Worm (Caenorhabditis elegans) whole organism, L4/young adult: Measurements from ENCODE around the gene lgg-1.

Source experiments
- W03F9.2 ChIP-seq: fragments of 150-350 bp; optimal IDR thresholded peaks from 2 replicates; lab custom pipeline; 2014; ENCODE audit warnings: missing biosample characterization, missing genetic modification characterization
- dao-5 ChIP-seq: sonication (generic microtip); optimal IDR thresholded peaks from 2 replicates; lab custom pipeline; 2016; ENCODE audit warnings: missing genotype, missing genetic modification characterization, moderate library complexity, missing compliant biosample characterization
- him-1 ChIP-seq: sonication (generic microtip); optimal IDR thresholded peaks from 2 replicates; lab custom pipeline; 2016; ENCODE audit warnings: missing genotype, missing genetic modification reagents, missing genetic modification characterization, missing compliant biosample characterization

The lgg-1 gene

DNA sequence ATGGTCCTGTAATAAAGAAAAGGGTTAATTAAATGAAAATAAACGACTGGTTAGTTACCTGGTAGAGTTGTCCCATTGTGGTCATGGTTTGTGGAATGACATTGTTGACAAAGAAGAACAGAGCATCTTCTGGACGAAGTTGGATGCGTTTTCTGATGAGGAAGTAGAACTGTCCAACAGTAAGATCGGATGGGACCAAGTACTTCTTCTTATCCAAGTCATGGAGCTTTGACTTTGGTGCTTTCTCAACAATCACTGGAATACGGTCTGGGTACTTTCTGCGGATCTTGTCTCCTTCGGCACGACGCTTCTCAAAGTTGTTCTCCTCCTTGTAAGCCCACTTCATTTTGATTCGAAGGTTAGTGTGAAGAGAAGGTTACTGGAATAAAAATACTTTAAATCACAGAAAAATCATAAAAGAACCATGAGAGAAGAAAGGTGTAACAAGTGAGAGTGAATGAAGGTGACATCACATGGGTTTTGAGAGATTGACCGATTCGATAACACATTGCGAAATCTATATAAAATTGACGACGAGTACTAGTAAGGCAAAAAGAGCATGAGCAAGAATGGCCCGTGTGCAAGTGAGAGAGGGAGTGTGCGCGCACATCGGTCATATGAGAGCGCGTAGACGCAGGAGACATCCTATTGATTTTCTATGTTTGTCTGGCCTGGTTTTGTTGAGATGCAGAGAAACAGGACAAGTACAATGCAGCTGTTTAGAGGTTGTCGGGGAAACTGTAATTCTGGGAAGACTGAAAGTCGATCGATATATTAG, at the start of gene lgg-1:
lgg-1 (minus strand) TSS at position 379 of the 778 bp plus-strand sequence.
- no peak for TF ChIP-seq him-1
- TF ChIP-seq W03F9.2 = no peak
- TF ChIP-seq dao-5 (tag; lab: Kevin White, UChicago) = no peak

- TF ChIP-seq dao-5 (tag; lab: Kevin White, UChicago) (no peak), him-1 (no peak), W03F9.2 (no peak)
Measured at ce11 chrII:6394037-6394436, 46.5 kb upstream of the lgg-1 start.

- TF ChIP-seq W03F9.2 (no peak), him-1 (no peak), dao-5 (tag; lab: Kevin White, UChicago) (no peak)
Measured at ce11 chrII:6391195-6391594, 43.7 kb upstream of the lgg-1 start, which contains the start of gene F58F12.3. TSS of gene F58F12.3 (minus strand) at chrII:6391295.

ce11 chrII:6387937-6388336, 40.4 kb upstream of the lgg-1 start, which contains the start of gene F58F12.2:
TSS of gene F58F12.2 (minus strand) at chrII:6388037.
- TF ChIP-seq dao-5 (tag; lab: Kevin White, UChicago) = no peak
- no peak for TF ChIP-seq W03F9.2
- TF ChIP-seq him-1 = no peak

- TF ChIP-seq him-1 (no peak), dao-5 (tag; lab: Kevin White, UChicago) (no peak), W03F9.2 (no peak)
Measured at ce11 chrII:6386467-6386866, 38.9 kb upstream of the lgg-1 start, which contains the start of gene F58F12.4. TSS of gene F58F12.4 (plus strand) at chrII:6386767.

- TF ChIP-seq W03F9.2 (peak; percentile 83), dao-5 (tag; lab: Kevin White, UChicago) (no peak), him-1 (peak; percentile 30)
Measured at ce11 chrII:6383183-6383695, 35.7 kb upstream of the lgg-1 start, which contains the start of gene F58F12.1. TSS of gene F58F12.1 (plus strand) at chrII:6383645.

DNA sequence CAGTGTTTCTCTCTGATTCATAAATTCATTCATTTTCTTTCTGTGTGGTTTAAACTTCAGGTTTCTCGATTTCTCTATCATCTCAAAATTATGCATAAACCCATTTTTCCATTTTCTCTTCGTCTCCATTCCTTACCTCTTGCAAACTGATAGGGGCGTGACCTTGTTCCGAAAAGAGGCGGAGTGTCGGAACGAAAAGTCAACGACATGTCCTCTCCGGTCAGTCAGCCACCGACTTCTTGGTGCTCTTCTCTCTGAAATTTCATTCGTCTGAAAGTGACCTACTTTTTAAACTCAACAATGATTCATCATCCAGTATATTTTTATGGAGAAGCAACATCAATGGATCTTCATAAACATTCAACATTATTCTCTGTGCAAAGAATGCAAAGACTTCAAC, 33.3 kb upstream of the lgg-1 start, which contains the start of gene F58F12.12:
F58F12.12 (plus strand) TSS at position 301 of the 400 bp plus-strand sequence.
- no peak for TF ChIP-seq him-1
- no peak for TF ChIP-seq dao-5 (tag; lab: Kevin White, UChicago)
- no peak for TF ChIP-seq W03F9.2

ce11 chrII:6379038-6379563, 31.6 kb upstream of the lgg-1 start:
- TF ChIP-seq W03F9.2 (no peak), him-1 (no peak)

DNA sequence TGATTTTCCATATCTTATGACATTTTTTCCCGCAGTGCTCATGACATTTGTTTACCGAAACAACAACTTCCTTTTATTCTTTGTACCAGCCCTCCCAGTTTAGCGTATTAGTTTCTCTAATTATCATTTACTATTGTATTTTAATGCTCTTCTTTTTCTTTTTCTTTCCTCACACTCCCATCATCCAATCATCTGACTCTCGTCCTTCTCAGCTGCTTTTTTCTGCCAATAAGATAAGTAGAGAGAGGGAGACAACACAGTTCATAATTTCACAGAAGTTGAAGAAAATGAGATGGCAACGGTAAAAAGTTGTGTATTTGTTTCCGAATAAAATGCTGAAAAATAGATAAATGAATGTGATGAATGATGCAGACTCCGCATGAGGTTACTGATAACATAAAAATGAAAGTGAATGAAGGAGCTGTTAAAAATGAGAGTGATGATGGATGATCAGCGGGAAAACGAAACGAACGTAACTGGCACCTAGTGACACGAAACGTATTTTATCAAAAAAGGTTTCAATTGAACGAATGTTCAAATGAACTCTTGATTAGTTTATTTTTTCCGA, 29.9 kb upstream of the lgg-1 start:
- TF ChIP-seq him-1 (no peak), W03F9.2 (no peak), dao-5 (tag; lab: Kevin White, UChicago) (no peak)

DNA sequence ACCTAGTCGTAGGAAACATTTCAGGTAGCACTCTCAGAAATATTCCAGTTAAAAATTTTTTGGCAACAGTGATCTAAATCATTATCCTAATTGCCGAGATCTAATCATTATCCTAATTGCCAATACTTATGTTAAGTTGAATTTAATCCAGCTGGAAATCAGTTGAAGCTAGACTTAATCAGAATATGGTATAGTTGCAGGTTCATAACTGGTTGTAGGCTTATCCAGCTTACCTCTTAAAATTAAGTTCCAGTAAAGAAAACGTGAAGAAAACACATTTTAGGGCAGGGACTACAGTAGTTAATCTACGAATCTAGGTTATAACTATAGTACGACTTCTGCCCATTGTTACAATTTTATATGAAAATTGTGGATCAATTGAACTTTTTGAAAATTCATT, 29.2 kb upstream of the lgg-1 start:
- no peak for TF ChIP-seq him-1
- TF ChIP-seq W03F9.2 = no peak
- TF ChIP-seq dao-5 (tag; lab: Kevin White, UChicago) = no peak

DNA sequence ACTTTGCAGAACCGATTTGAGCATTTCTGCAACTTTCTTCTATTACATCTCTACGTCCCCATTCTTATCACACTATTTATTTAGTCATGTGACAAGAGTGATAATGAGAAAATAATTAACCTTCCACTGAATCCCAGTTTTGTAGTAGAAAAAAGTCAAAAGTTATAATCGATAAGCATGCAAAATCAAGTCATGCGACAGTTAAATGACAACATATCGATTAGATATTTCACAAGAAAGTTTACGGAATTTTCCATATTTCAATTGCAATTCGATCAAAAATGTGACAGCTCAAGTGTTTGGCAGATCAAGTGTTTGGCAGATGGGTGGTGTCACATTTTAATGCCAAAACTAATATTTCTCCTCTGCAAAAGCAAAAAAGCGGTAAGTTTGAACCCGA, 27.1 kb upstream of the lgg-1 start:
- TF ChIP-seq dao-5 (tag; lab: Kevin White, UChicago) (no peak), him-1 (no peak), W03F9.2 (no peak)

- TF ChIP-seq W03F9.2 (no peak), him-1 (no peak), dao-5 (tag; lab: Kevin White, UChicago) (no peak)
Measured at ce11 chrII:6373361-6373760, 25.8 kb upstream of the lgg-1 start.

ce11 chrII:6371003-6371402, 23.5 kb upstream of the lgg-1 start, which contains the start of gene lin-23:
TSS of gene lin-23 (plus strand) at chrII:6371303.
- TF ChIP-seq W03F9.2 = no peak
- TF ChIP-seq him-1 = no peak
- no peak for TF ChIP-seq dao-5 (tag; lab: Kevin White, UChicago)

DNA sequence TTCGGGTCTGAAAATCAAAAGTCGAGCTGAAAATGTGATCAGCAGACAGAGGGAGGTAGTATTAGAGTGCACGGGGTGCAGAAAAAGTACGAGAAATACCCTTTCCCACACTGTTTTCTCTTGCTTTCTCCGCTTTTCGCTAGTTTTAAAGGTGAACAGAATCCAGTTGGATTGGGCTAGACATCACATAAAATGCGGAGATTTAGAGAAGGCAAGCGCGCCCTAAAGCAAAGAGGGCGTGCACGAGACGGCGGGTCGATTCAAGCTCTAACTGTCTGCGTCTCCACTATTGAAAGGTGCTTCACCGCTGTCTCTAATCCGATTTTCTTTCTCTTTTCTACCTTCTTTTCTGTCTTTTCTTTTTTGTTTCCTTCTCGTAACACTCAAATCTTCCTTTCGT, 22.6 kb upstream of the lgg-1 start:
- TF ChIP-seq dao-5 (tag; lab: Kevin White, UChicago) = no peak
- peak; percentile 81 for TF ChIP-seq W03F9.2

- TF ChIP-seq him-1 (no peak), dao-5 (tag; lab: Kevin White, UChicago) (no peak), W03F9.2 (no peak)
Measured at ce11 chrII:6366696-6367095, 19.2 kb upstream of the lgg-1 start, which contains the start of gene ctsa-4.1. TSS of gene ctsa-4.1 (plus strand) at chrII:6366996.
